Worm (Caenorhabditis elegans) whole organism, L2 larva: ENCODE results near the gene K11D12.7.
A peak's percentile ranks its signal among the peaks of the same experiment; 100 is the strongest.
"Not testable (repeated sequence)": the region's sequence is repeated elsewhere in the genome, so short reads cannot be mapped to it uniquely, and the experiment has no call there.

Source experiments
- C34F6.9 ChIP-seq: fragments of 150-350 bp; optimal IDR thresholded peaks from 2 replicates; lab custom pipeline; 2014; ENCODE audit warnings: missing biosample characterization, missing genetic modification characterization
- ZK546.5 ChIP-seq: sonication (generic microtip); optimal IDR thresholded peaks from 2 replicates; lab custom pipeline; 2017; ENCODE audit warnings: missing biosample characterization, missing genetic modification characterization
- alr-1 ChIP-seq: fragments of 150-350 bp; optimal IDR thresholded peaks from 2 replicates; lab custom pipeline; 2014; ENCODE audit warnings: missing biosample characterization, missing genetic modification characterization
- blmp-1 ChIP-seq: sonication (generic microtip); optimal IDR thresholded peaks from 2 replicates; lab custom pipeline; 2017; ENCODE audit warnings: missing genetic modification characterization, mild to moderate bottlenecking, missing compliant biosample characterization, antibody characterized with exemption, moderate library complexity; ENCODE audit not compliant: insufficient read depth
- ceh-16 ChIP-seq: fragments of 150-350 bp; optimal IDR thresholded peaks from 2 replicates; lab custom pipeline; 2014; ENCODE audit warnings: missing biosample characterization, missing genetic modification characterization
- crh-2 ChIP-seq: sonication (generic microtip); optimal IDR thresholded peaks from 2 replicates; lab custom pipeline; 2017; ENCODE audit warnings: missing biosample characterization, missing genetic modification characterization
- dmd-4 ChIP-seq: sonication (generic microtip); optimal IDR thresholded peaks from 2 replicates; lab custom pipeline; 2017; ENCODE audit warnings: missing biosample characterization, missing genetic modification characterization
- elt-1 ChIP-seq: fragments of 150-350 bp; optimal IDR thresholded peaks from 2 replicates; lab custom pipeline; 2014; ENCODE audit warnings: missing biosample characterization, missing genetic modification characterization
- elt-3 ChIP-seq: sonication (generic microtip); optimal IDR thresholded peaks from 2 replicates; lab custom pipeline; 2017; ENCODE audit warnings: missing biosample characterization, missing genetic modification characterization
- fos-1 ChIP-seq: fragments of 150-350 bp; optimal IDR thresholded peaks from 2 replicates; lab custom pipeline; 2014; ENCODE audit warnings: missing biosample characterization, missing genetic modification characterization
- gmeb-1 ChIP-seq: fragments of 150-350 bp; optimal IDR thresholded peaks from 2 replicates; lab custom pipeline; 2014; ENCODE audit warnings: missing biosample characterization, missing genetic modification characterization
- lin-11 ChIP-seq: fragments of 150-350 bp; sonication (generic microtip); optimal IDR thresholded peaks from 2 replicates; lab custom pipeline; 2014; ENCODE audit warnings: missing biosample characterization, missing genetic modification characterization, inconsistent platforms, mixed read lengths
- lin-13 ChIP-seq: fragments of 150-350 bp; optimal IDR thresholded peaks from 2 replicates; lab custom pipeline; 2014; ENCODE audit warnings: missing biosample characterization, missing genetic modification reagents, missing genetic modification characterization
- mab-5 ChIP-seq: fragments of 150-350 bp; optimal IDR thresholded peaks from 2 replicates; lab custom pipeline; 2014; ENCODE audit warnings: missing biosample characterization, missing genetic modification characterization
- mdl-1 ChIP-seq, 2 experiments: fragments of 150-350 bp in 1 of 2; sonication (generic microtip) in 1 of 2; optimal IDR thresholded peaks; 2 replicates each; lab custom pipeline; 2017; ENCODE audit warnings: missing biosample characterization in 2 of 2, missing genetic modification characterization in 2 of 2
- nhr-10 ChIP-seq: sonication (generic microtip); optimal IDR thresholded peaks from 2 replicates; lab custom pipeline; 2017; ENCODE audit warnings: missing biosample characterization, missing genetic modification characterization
- nhr-11 ChIP-seq: fragments of 150-350 bp; optimal IDR thresholded peaks from 2 replicates; lab custom pipeline; 2014; ENCODE audit warnings: missing biosample characterization, missing genetic modification characterization
- nhr-12 ChIP-seq: fragments of 150-350 bp; optimal IDR thresholded peaks from 2 replicates; lab custom pipeline; 2014; ENCODE audit warnings: missing biosample characterization, missing genetic modification characterization
- nhr-21 ChIP-seq: fragments of 150-350 bp; optimal IDR thresholded peaks from 2 replicates; lab custom pipeline; 2014; ENCODE audit warnings: missing biosample characterization, missing genetic modification characterization
- nhr-237 ChIP-seq: fragments of 150-350 bp; optimal IDR thresholded peaks from 2 replicates; lab custom pipeline; 2014; ENCODE audit warnings: missing biosample characterization, missing genetic modification characterization
- nhr-25 ChIP-seq: fragments of 150-350 bp; sonication (generic microtip); optimal IDR thresholded peaks from 3 replicates; lab custom pipeline; 2014; ENCODE audit warnings: missing biosample characterization, missing genetic modification characterization
- nhr-6 ChIP-seq: fragments of 150-350 bp; optimal IDR thresholded peaks from 2 replicates; lab custom pipeline; 2014; ENCODE audit warnings: missing biosample characterization, missing genetic modification characterization
- nhr-77 ChIP-seq: fragments of 150-350 bp; optimal IDR thresholded peaks from 2 replicates; lab custom pipeline; 2014; ENCODE audit warnings: missing biosample characterization, missing genetic modification characterization
- peb-1 ChIP-seq: fragments of 150-350 bp; optimal IDR thresholded peaks from 2 replicates; lab custom pipeline; 2014; ENCODE audit warnings: missing biosample characterization, missing genetic modification characterization
- sma-3 ChIP-seq: sonication (generic microtip); optimal IDR thresholded peaks from 2 replicates; lab custom pipeline; 2016; ENCODE audit warnings: missing genetic modification reagents, missing genetic modification characterization, missing compliant biosample characterization
- sma-9 ChIP-seq, 2 experiments: fragments of 150-350 bp in 1 of 2; sonication (generic microtip) in 1 of 2; optimal IDR thresholded peaks; 2 replicates each; lab custom pipeline; 2014 to 2016; ENCODE audit warnings: missing genetic modification characterization in 2 of 2, mild to moderate bottlenecking in 1 of 2, missing biosample characterization in 1 of 2, missing compliant biosample characterization in 1 of 2, missing genetic modification reagents in 1 of 2, moderate library complexity in 1 of 2
- snpc-4 ChIP-seq: fragments of 150-350 bp; optimal IDR thresholded peaks from 2 replicates; lab custom pipeline; 2014; ENCODE audit warnings: missing biosample characterization, missing genetic modification characterization
- unc-39 ChIP-seq: fragments of 150-350 bp; optimal IDR thresholded peaks from 2 replicates; lab custom pipeline; 2014; ENCODE audit warnings: missing biosample characterization, missing genetic modification characterization
- ztf-11 ChIP-seq: sonication (generic microtip); optimal IDR thresholded peaks from 2 replicates; lab custom pipeline; 2017; ENCODE audit warnings: missing biosample characterization, missing genetic modification characterization

Gene K11D12.7

ce11 chrV:5049333-5049942 is 13.2 kb upstream of the K11D12.7 start, which contains the start of the genes pqn-51 and K11D12.14 (continued):
- TF ChIP-seq alr-1 (tag; lab: Kevin White, UChicago) (no peak), lin-11 (tag; lab: Kevin White, UChicago) (peak; percentile 92), blmp-1 (tag; lab: Kevin White, UChicago) (peak; percentile 79)

- peak; percentile 33 for TF ChIP-seq sma-9 (GFP tag; optimal IDR thresholded peaks at IDR 0.05; lab: Kevin White, UChicago)
- not testable (repeated sequence) for TF ChIP-seq sma-9 (tag; optimal IDR thresholded peaks at IDR 0.05; lab: Kevin White, UChicago)
Measured at ce11 chrV:5047230-5047629, 11.0 kb upstream of the K11D12.7 start.

ce11 chrV:5046558-5046957 is 10.3 kb upstream of the K11D12.7 start:
- TF ChIP-seq crh-2 (tag; lab: Kevin White, UChicago) (no peak), C34F6.9 (no peak), dmd-4 (tag; lab: Kevin White, UChicago) (no peak), ZK546.5 (tag; lab: Kevin White, UChicago) (no peak), elt-1 (tag; lab: Kevin White, UChicago) (no peak)

ce11 chrV:5046103-5046502 is 9.8 kb upstream of the K11D12.7 start, which contains the start of gene exc-14:
Gene exc-14, minus strand, starts transcription at chrV:5046203.
- TF ChIP-seq lin-11 (tag; lab: Kevin White, UChicago) (no peak), mdl-1 (tag; optimal IDR thresholded peaks at IDR 0.05; lab: Kevin White, UChicago) (no peak), snpc-4 (tag; lab: Kevin White, UChicago) (no peak), lin-13 (GFP tag; lab: Kevin White, UChicago) (no peak), fos-1 (tag; lab: Kevin White, UChicago) (no peak), ceh-16 (no peak), sma-3 (GFP tag; lab: Kevin White, UChicago) (no peak), elt-1 (tag; lab: Kevin White, UChicago) (no peak), peb-1 (no peak), nhr-77 (no peak), nhr-6 (tag; lab: Kevin White, UChicago) (no peak), ztf-11 (no peak), nhr-237 (no peak), nhr-10 (no peak), nhr-12 (tag; lab: Kevin White, UChicago) (no peak), nhr-11 (tag; lab: Kevin White, UChicago) (no peak)

- TF ChIP-seq gmeb-1 (tag; lab: Kevin White, UChicago): no peak
- TF ChIP-seq lin-13 (GFP tag; lab: Kevin White, UChicago): no peak
- TF ChIP-seq, all 48 proteins: peak for 0
Measured at ce11 chrV:5040925-5041324, 4.7 kb upstream of the K11D12.7 start, which contains the start of gene K11D12.8. Gene K11D12.8, minus strand, starts transcription at chrV:5041001.

- TF ChIP-seq elt-3 (tag; lab: Kevin White, UChicago): no peak
- TF ChIP-seq crh-2 (tag; lab: Kevin White, UChicago): no peak
- no peak for TF ChIP-seq mab-5 (tag; lab: Kevin White, UChicago)
- no peak for TF ChIP-seq nhr-12 (tag; lab: Kevin White, UChicago)
- TF ChIP-seq unc-39 (tag; lab: Kevin White, UChicago): no peak
Measured at ce11 chrV:5039559-5039958, 3.3 kb upstream of the K11D12.7 start, which contains the start of gene K11D12.11. Gene K11D12.11, minus strand, starts transcription at chrV:5039600.

ce11 chrV:5038449-5038848 is 2.2 kb upstream of the K11D12.7 start:
- TF ChIP-seq nhr-25 (tag; lab: Kevin White, UChicago): peak; percentile 27
- no peak for TF ChIP-seq nhr-21 (tag; lab: Kevin White, UChicago)
